Fruit fly (Drosophila melanogaster) whole organism, embryonic: ENCODE data around the gene CG15696.

ENCODE experiments used
- B-H1 ChIP-seq: fragments of 200-800 bp; sonication (Bioruptor generic); IDR thresholded peaks from 3 replicates; pipeline ENCODE4 v1.3.6; 2022; ENCODE audit warnings: missing biosample characterization, missing genetic modification characterization
- BEAF-32 ChIP-seq: fragments of 200-800 bp; sonication (Bioruptor generic); optimal IDR thresholded peaks from 3 replicates; lab custom pipeline; 2017; ENCODE audit warnings: missing biosample characterization, missing genetic modification characterization, mild to moderate bottlenecking, moderate library complexity, missing genetic modification reagents
- Bgb ChIP-seq: fragments of 200-800 bp; sonication (Bioruptor generic); IDR thresholded peaks from 2 replicates; pipeline ENCODE4 v1.3.6; 2022; ENCODE audit warnings: missing biosample characterization, missing genetic modification characterization; ENCODE audit not compliant: partially characterized antibody
- CG10267 ChIP-seq: fragments of 200-800 bp; sonication (Bioruptor generic); optimal IDR thresholded peaks from 2 replicates; lab custom pipeline; 2018; ENCODE audit warnings: missing biosample characterization, mild to moderate bottlenecking, missing genetic modification characterization, moderate library complexity
- CG10274 ChIP-seq: fragments of 200-800 bp; sonication (Bioruptor generic); optimal IDR thresholded peaks from 3 replicates; lab custom pipeline; 2017; ENCODE audit warnings: missing biosample characterization, mild to moderate bottlenecking, missing genetic modification characterization
- CG10431 ChIP-seq: fragments of 200-800 bp; sonication (Bioruptor generic); optimal IDR thresholded peaks from 3 replicates; lab custom pipeline; 2018; ENCODE audit warnings: missing biosample characterization, mild to moderate bottlenecking, missing genetic modification characterization
- CG11560 ChIP-seq: fragments of 200-800 bp; sonication (Bioruptor generic); IDR thresholded peaks from 3 replicates; pipeline ENCODE4 v1.3.6; 2022; ENCODE audit warnings: missing biosample characterization, missing genetic modification characterization
- CG11723 ChIP-seq: fragments of 200-800 bp; sonication (Bioruptor generic); optimal IDR thresholded peaks from 2 replicates; lab custom pipeline; 2017; ENCODE audit warnings: missing biosample characterization, mild to moderate bottlenecking, missing genetic modification characterization
- CG13287 ChIP-seq: fragments of 200-800 bp; sonication (Bioruptor generic); IDR thresholded peaks from 2 replicates; pipeline ENCODE4 v1.3.6; 2022; ENCODE audit warnings: missing biosample characterization, missing genetic modification characterization; ENCODE audit not compliant: partially characterized antibody
- CG13624 ChIP-seq: fragments of 200-800 bp; sonication (Bioruptor generic); optimal IDR thresholded peaks from 2 replicates; lab custom pipeline; 2016; ENCODE audit warnings: missing biosample characterization, missing genetic modification characterization
- CG13775 ChIP-seq: fragments of 200-800 bp; sonication (Bioruptor generic); optimal IDR thresholded peaks from 3 replicates; lab custom pipeline; 2017; ENCODE audit warnings: missing biosample characterization, mild to moderate bottlenecking, missing genetic modification characterization
- CG14965 ChIP-seq: fragments of 200-800 bp; sonication (Bioruptor generic); optimal IDR thresholded peaks from 2 replicates; lab custom pipeline; 2016; ENCODE audit warnings: missing biosample characterization, missing genetic modification characterization, borderline replicate concordance
- CG16815 ChIP-seq: fragments of 200-800 bp; sonication (Bioruptor generic); optimal IDR thresholded peaks from 3 replicates; lab custom pipeline; 2017; ENCODE audit warnings: missing biosample characterization, mild to moderate bottlenecking, missing genetic modification characterization
- CG3065 ChIP-seq: fragments of 200-800 bp; sonication (Bioruptor generic); optimal IDR thresholded peaks from 2 replicates; lab custom pipeline; 2016; ENCODE audit warnings: missing biosample characterization, missing genetic modification characterization
- CG31224 ChIP-seq: fragments of 200-800 bp; sonication (Bioruptor generic); IDR thresholded peaks from 2 replicates; pipeline ENCODE4 v1.3.6; 2022; ENCODE audit warnings: missing biosample characterization, missing genetic modification characterization
- CG34224 ChIP-seq: fragments of 200-800 bp; sonication (Bioruptor generic); IDR thresholded peaks from 3 replicates; pipeline ENCODE4 v1.3.6; 2022; ENCODE audit warnings: missing biosample characterization, missing genetic modification characterization; ENCODE audit not compliant: partially characterized antibody
- CG3995 ChIP-seq: fragments of 200-800 bp; sonication (Bioruptor generic); optimal IDR thresholded peaks from 3 replicates; lab custom pipeline; 2016; ENCODE audit warnings: missing biosample characterization, missing genetic modification characterization
- CG9797 ChIP-seq: fragments of 200-800 bp; sonication (Bioruptor generic); optimal IDR thresholded peaks from 3 replicates; lab custom pipeline; 2018; ENCODE audit warnings: missing biosample characterization, mild to moderate bottlenecking, missing genetic modification characterization
- Dll ChIP-seq: fragments of 200-800 bp; sonication (Bioruptor generic); IDR thresholded peaks from 4 replicates; pipeline ENCODE4 v1.3.6; 2022; ENCODE audit warnings: missing biosample characterization, missing genetic modification characterization; ENCODE audit not compliant: partially characterized antibody
- Dref ChIP-seq: fragments of 200-800 bp; sonication (Bioruptor generic); IDR thresholded peaks from 2 replicates; pipeline ENCODE4 v1.3.6; 2022; ENCODE audit warnings: missing biosample characterization, missing genetic modification characterization
- E2f2 ChIP-seq: fragments of 200-800 bp; sonication (Bioruptor generic); IDR thresholded peaks from 2 replicates; pipeline ENCODE4 v1.3.6; 2022; ENCODE audit warnings: missing biosample characterization, missing genetic modification characterization
- Ets97D ChIP-seq: fragments of 200-800 bp; sonication (Bioruptor generic); optimal IDR thresholded peaks from 3 replicates; lab custom pipeline; 2016; ENCODE audit warnings: missing biosample characterization, missing genetic modification characterization
- Fer3 ChIP-seq: fragments of 200-800 bp; sonication (Bioruptor generic); optimal IDR thresholded peaks from 2 replicates; lab custom pipeline; 2018; ENCODE audit warnings: missing biosample characterization, mild to moderate bottlenecking, missing genetic modification characterization, moderate library complexity
- Gug ChIP-seq: fragments of 200-800 bp; sonication (Bioruptor generic); IDR thresholded peaks from 4 replicates; pipeline ENCODE4 v1.3.6; 2022; ENCODE audit warnings: missing biosample characterization, missing genetic modification characterization
- HLH4C ChIP-seq: fragments of 200-800 bp; sonication (Bioruptor generic); IDR thresholded peaks from 3 replicates; pipeline ENCODE4 v1.3.6; 2022; ENCODE audit warnings: missing biosample characterization, missing genetic modification characterization; ENCODE audit not compliant: partially characterized antibody
- Hr3 ChIP-seq: fragments of 200-800 bp; sonication (Bioruptor generic); optimal IDR thresholded peaks from 3 replicates; lab custom pipeline; 2016; ENCODE audit warnings: missing biosample characterization, missing genetic modification characterization
- MBD-R2 ChIP-seq: fragments of 200-800 bp; sonication (Bioruptor generic); IDR thresholded peaks from 2 replicates; pipeline ENCODE4 v1.3.6; 2022; ENCODE audit warnings: missing biosample characterization, missing genetic modification characterization
- Nf-YA ChIP-seq: fragments of 200-800 bp; sonication (Bioruptor generic); IDR thresholded peaks from 2 replicates; pipeline ENCODE4 v1.3.6; 2022; ENCODE audit warnings: missing biosample characterization, missing genetic modification characterization
- NfI ChIP-seq: fragments of 200-800 bp; sonication (Bioruptor generic); optimal IDR thresholded peaks from 3 replicates; lab custom pipeline; 2018; ENCODE audit warnings: missing biosample characterization, mild to moderate bottlenecking, missing genetic modification characterization, moderate library complexity
- Opbp ChIP-seq: fragments of 200-800 bp; sonication (Bioruptor generic); IDR thresholded peaks from 3 replicates; pipeline ENCODE4 v1.3.6; 2022; ENCODE audit warnings: missing biosample characterization, missing genetic modification characterization; ENCODE audit not compliant: partially characterized antibody
- Pdp1 ChIP-seq, 2 experiments: fragments of 200-800 bp; sonication (Bioruptor generic); optimal IDR thresholded peaks; 3 replicates each; lab custom pipeline; 2016; ENCODE audit warnings: missing biosample characterization in 2 of 2, missing genetic modification characterization in 2 of 2, mild to moderate bottlenecking in 1 of 2, moderate library complexity in 1 of 2
- Sry-δ ChIP-seq: fragments of 200-800 bp; sonication (Bioruptor generic); optimal IDR thresholded peaks from 2 replicates; lab custom pipeline; 2016; ENCODE audit warnings: missing biosample characterization, missing genetic modification characterization
- Stat92E ChIP-seq, 3 experiments: fragments of >200 bp in 2 of 3; fragments of 200-800 bp in 1 of 3; sonication (Bioruptor generic) in 1 of 3; optimal IDR thresholded peaks; 2 replicates each; lab custom pipeline; 2017 to 2019; ENCODE audit warnings: missing biosample characterization in 3 of 3, missing genetic modification characterization in 3 of 3, mild to moderate bottlenecking in 1 of 3, moderate library complexity in 1 of 3
- Taf1 ChIP-seq: fragments of 200-800 bp; sonication (Bioruptor generic); IDR thresholded peaks from 2 replicates; pipeline ENCODE4 v1.3.6; 2022; ENCODE audit warnings: missing biosample characterization, missing genetic modification characterization
- Vsx1 ChIP-seq: fragments of 200-800 bp; sonication (Bioruptor generic); optimal IDR thresholded peaks from 2 replicates; lab custom pipeline; 2017; ENCODE audit warnings: missing biosample characterization, mild to moderate bottlenecking, missing genetic modification characterization, missing genetic modification reagents
- ac ChIP-seq: fragments of 200-800 bp; sonication (Bioruptor generic); optimal IDR thresholded peaks from 3 replicates; lab custom pipeline; 2017; ENCODE audit warnings: missing biosample characterization, mild to moderate bottlenecking, missing genetic modification characterization
- amos ChIP-seq: fragments of 200-800 bp; sonication (Bioruptor generic); IDR thresholded peaks from 2 replicates; pipeline ENCODE4 v1.3.6; 2022; ENCODE audit warnings: missing biosample characterization, missing genetic modification characterization; ENCODE audit not compliant: partially characterized antibody
- chinmo ChIP-seq: fragments of 200-800 bp; sonication (Bioruptor generic); IDR thresholded peaks from 4 replicates; pipeline ENCODE4 v1.3.6; 2022; ENCODE audit warnings: missing biosample characterization, missing genetic modification characterization; ENCODE audit not compliant: partially characterized antibody
- dmrt11E ChIP-seq: fragments of 200-800 bp; sonication (Bioruptor generic); optimal IDR thresholded peaks from 3 replicates; lab custom pipeline; 2018; ENCODE audit warnings: missing biosample characterization, mild to moderate bottlenecking, missing genetic modification characterization, moderate library complexity
- gfzf ChIP-seq: fragments of 200-800 bp; sonication (Bioruptor generic); optimal IDR thresholded peaks from 2 replicates; lab custom pipeline; 2016; ENCODE audit warnings: missing biosample characterization, mild to moderate bottlenecking, missing genetic modification characterization, moderate library complexity
- inv ChIP-seq: fragments of 200-800 bp; sonication (Bioruptor generic); IDR thresholded peaks from 2 replicates; pipeline ENCODE4 v1.3.6; 2022; ENCODE audit warnings: missing biosample characterization, missing genetic modification characterization; ENCODE audit not compliant: partially characterized antibody
- mld ChIP-seq: fragments of 200-800 bp; sonication (Bioruptor generic); IDR thresholded peaks from 3 replicates; pipeline ENCODE4 v1.3.6; 2022; ENCODE audit warnings: missing biosample characterization, missing genetic modification characterization; ENCODE audit not compliant: partially characterized antibody
- onecut ChIP-seq: fragments of 200-800 bp; sonication (Bioruptor generic); IDR thresholded peaks from 2 replicates; pipeline ENCODE4 v1.3.6; 2022; ENCODE audit warnings: missing biosample characterization, missing genetic modification characterization
- phol ChIP-seq: fragments of 200-800 bp; sonication (Bioruptor generic); optimal IDR thresholded peaks from 3 replicates; lab custom pipeline; 2018; ENCODE audit warnings: missing biosample characterization, mild to moderate bottlenecking, missing genetic modification characterization, moderate library complexity
- pros ChIP-seq: fragments of 200-800 bp; sonication (Bioruptor generic); optimal IDR thresholded peaks from 3 replicates; lab custom pipeline; 2019; ENCODE audit warnings: missing biosample characterization, mild to moderate bottlenecking, missing genetic modification characterization, moderate library complexity
- sens ChIP-seq: fragments of 200-800 bp; sonication (Bioruptor generic); peaks from one replicate; lab custom pipeline; 2016; ENCODE audit warnings: missing biosample characterization, missing genetic modification characterization
- sima ChIP-seq: fragments of 200-800 bp; sonication (Bioruptor generic); optimal IDR thresholded peaks from 2 replicates; lab custom pipeline; 2016; ENCODE audit warnings: missing biosample characterization, missing genetic modification characterization
- tna ChIP-seq: fragments of 200-800 bp; sonication (Bioruptor generic); IDR thresholded peaks from 2 replicates; pipeline ENCODE4 v1.3.6; 2022; ENCODE audit warnings: missing biosample characterization, missing genetic modification characterization; ENCODE audit not compliant: partially characterized antibody
- trem ChIP-seq: fragments of 200-800 bp; optimal IDR thresholded peaks from 3 replicates; lab custom pipeline; 2019; ENCODE audit warnings: missing biosample characterization, mild to moderate bottlenecking, missing genetic modification characterization, moderate library complexity
- yki ChIP-seq: fragments of >200 bp; optimal IDR thresholded peaks from 3 replicates; lab custom pipeline; 2018

Gene CG15696

DNA sequence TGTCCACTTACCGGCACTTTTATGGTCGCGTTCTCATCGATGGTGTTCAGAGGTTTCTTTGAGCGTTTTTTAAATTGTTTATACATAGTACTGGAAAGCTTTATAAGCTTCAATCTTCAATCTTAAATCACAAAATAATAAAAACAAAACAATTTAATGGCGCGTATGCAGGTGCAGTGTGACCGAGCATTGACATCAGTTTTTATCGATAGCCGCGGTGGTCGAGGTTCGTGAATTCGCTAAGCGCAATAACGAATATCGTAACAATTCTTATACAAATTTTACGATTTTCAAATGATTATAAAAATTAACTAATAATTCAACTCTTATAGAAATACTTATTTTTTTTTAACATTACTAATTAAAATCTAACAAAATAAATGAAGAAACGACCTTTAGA is 30.9 kb upstream of the CG15696 start, which contains the start of gene Fancd2 (continued):
- TF ChIP-seq CG16815 (GFP tag; lab: Kevin White, UChicago) (no peak), Dll (GFP tag; lab: Robert Waterston, UW) (peak; percentile 73), HLH4C (GFP tag; lab: Robert Waterston, UW) (0 out of 3 replicates have a peak, but pooled peaks have one; percentile 9), CG3065 (GFP tag; lab: Kevin White, UChicago) (no peak), CG10431 (GFP tag; lab: Kevin White, UChicago) (no peak), yki (lab: Kevin White, UChicago) (no peak), sima (GFP tag; lab: Kevin White, UChicago) (no peak), inv (GFP tag; lab: Robert Waterston, UW) (0 out of 2 replicates have a peak, but pooled peaks have one; percentile 24), mld (GFP tag; lab: Robert Waterston, UW) (no peak), Dref (peak; percentile 80), CG31224 (GFP tag; lab: Robert Waterston, UW) (no peak), dmrt11E (tag; lab: Kevin White, UChicago) (no peak), amos (GFP tag; lab: Robert Waterston, UW) (peak; percentile 72), gfzf (GFP tag; lab: Kevin White, UChicago) (peak; percentile 60), trem (tag; lab: Kevin White, UChicago) (peak; percentile 49), chinmo (GFP tag; lab: Robert Waterston, UW) (0 out of 4 replicates have a peak, but pooled peaks have one; percentile 47), Opbp (GFP tag; lab: Robert Waterston, UW) (peak; percentile 73; the same call in 2 of the 3 replicates), CG10274 (GFP tag; lab: Kevin White, UChicago) (no peak), CG10267 (tag; lab: Kevin White, UChicago) (peak; percentile 22), BEAF-32 (peak; percentile 72), Hr3 (GFP tag; lab: Kevin White, UChicago) (no peak), phol (tag; lab: Kevin White, UChicago) (peak; percentile 84), E2f2 (peak; percentile 92), CG9797 (peak; percentile 74), Taf1 (GFP tag; lab: Robert Waterston, UW) (no peak), CG14965 (GFP tag; lab: Kevin White, UChicago) (no peak), Ets97D (peak; percentile 53), Pdp1 (GFP tag; optimal IDR thresholded peaks at IDR 0.05; lab: Kevin White, UChicago) (no peak), CG13624 (GFP tag; lab: Kevin White, UChicago) (no peak), NfI (GFP tag; lab: Kevin White, UChicago) (no peak), Bgb (GFP tag; lab: Robert Waterston, UW) (peak; percentile 79), CG3995 (no peak), CG13287 (GFP tag; lab: Robert Waterston, UW) (peak; percentile 79), MBD-R2 (GFP tag; lab: Robert Waterston, UW) (peak; percentile 66; the same call in 1 of the 2 replicates), CG11560 (tag; lab: Robert Waterston, UW) (no peak), sens (GFP tag; lab: Kevin White, UChicago) (peak; percentile 1), Nf-YA (GFP tag; lab: Robert Waterston, UW) (no peak), Fer3 (tag; lab: Kevin White, UChicago) (no peak), CG34224 (GFP tag; lab: Robert Waterston, UW) (peak; percentile 68)

DNA sequence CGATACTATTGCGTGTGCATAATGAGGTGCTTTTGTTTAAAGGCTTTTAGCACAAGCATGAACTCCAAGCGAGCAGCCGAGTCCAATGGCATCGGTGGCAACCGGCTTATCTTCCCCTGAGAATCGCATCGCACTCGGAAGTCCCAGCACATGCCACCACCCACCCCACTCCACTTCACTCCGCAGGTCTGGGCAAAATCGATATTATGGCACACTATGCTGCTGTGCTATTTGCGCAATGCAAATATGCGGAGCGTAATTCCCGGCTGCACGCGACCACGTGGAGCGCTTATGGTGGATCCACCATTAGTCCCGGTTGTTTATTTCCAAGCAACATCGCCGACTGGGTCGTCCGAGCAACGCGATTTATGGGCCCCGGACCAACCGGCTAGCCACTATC is 28.6 kb upstream of the CG15696 start:
- TF ChIP-seq trem (tag; lab: Kevin White, UChicago) = no peak
- TF ChIP-seq ac = no peak
- no peak for TF ChIP-seq Vsx1 (GFP tag; lab: Kevin White, UChicago)
- TF ChIP-seq yki (lab: Kevin White, UChicago) = no peak
- TF ChIP-seq Sry-δ (GFP tag; lab: Kevin White, UChicago) = no peak
- TF ChIP-seq CG13775 (GFP tag; lab: Kevin White, UChicago) = no peak
- no peak for TF ChIP-seq B-H1 (GFP tag; lab: Robert Waterston, UW)
- TF ChIP-seq tna = no peak
- TF ChIP-seq CG11723 (GFP tag; lab: Kevin White, UChicago) = no peak
- peak; percentile 98 for TF ChIP-seq onecut (GFP tag; lab: Robert Waterston, UW)
- no peak for TF ChIP-seq pros
- TF ChIP-seq Gug (GFP tag; lab: Robert Waterston, UW) = no peak
- TF ChIP-seq Stat92E (GFP tag; optimal IDR thresholded peaks at IDR 0.05; lab: Kevin White, UChicago) = no peak
